Fruit fly (Drosophila melanogaster) whole organism, embryonic: ENCODE measurements around the gene CG7536.
A peak's percentile ranks its signal among the peaks of the same experiment; 100 is the strongest.

Source experiments
- ATbp ChIP-seq: fragments of 200-800 bp; sonication (Bioruptor generic); optimal IDR thresholded peaks from 2 replicates; lab custom pipeline; 2017; ENCODE audit warnings: missing biosample characterization, mild to moderate bottlenecking, missing genetic modification characterization, missing genetic modification reagents
- Ada2b ChIP-seq: fragments of 200-800 bp; sonication (Bioruptor generic); IDR thresholded peaks from 2 replicates; pipeline ENCODE4 v1.3.6; 2022; ENCODE audit warnings: missing biosample characterization, missing genetic modification characterization
- Adf1 ChIP-seq: fragments of 200-800 bp; sonication (Bioruptor generic); IDR thresholded peaks from 2 replicates; pipeline ENCODE4 v1.3.6; 2022; ENCODE audit warnings: missing biosample characterization, missing genetic modification characterization
- Bgb ChIP-seq: fragments of 200-800 bp; sonication (Bioruptor generic); IDR thresholded peaks from 2 replicates; pipeline ENCODE4 v1.3.6; 2022; ENCODE audit warnings: missing biosample characterization, missing genetic modification characterization; ENCODE audit not compliant: partially characterized antibody
- CG12219 ChIP-seq: fragments of 200-800 bp; sonication (Bioruptor generic); optimal IDR thresholded peaks from 3 replicates; lab custom pipeline; 2018; ENCODE audit warnings: missing biosample characterization, mild to moderate bottlenecking, missing genetic modification characterization
- CG13296 ChIP-seq: fragments of 200-800 bp; sonication (Bioruptor generic); optimal IDR thresholded peaks from 3 replicates; lab custom pipeline; 2018; ENCODE audit warnings: missing biosample characterization, mild to moderate bottlenecking, missing genetic modification characterization
- CG14667 ChIP-seq: fragments of 200-800 bp; sonication (Bioruptor generic); IDR thresholded peaks from 2 replicates; pipeline ENCODE4 v1.3.6; 2022; ENCODE audit warnings: missing biosample characterization, missing genetic modification characterization
- CG1603 ChIP-seq: fragments of 200-800 bp; sonication (Bioruptor generic); optimal IDR thresholded peaks from 2 replicates; lab custom pipeline; 2019; ENCODE audit warnings: missing biosample characterization, mild to moderate bottlenecking, missing genetic modification characterization, moderate library complexity
- CG18262 ChIP-seq: fragments of 200-800 bp; optimal IDR thresholded peaks from 3 replicates; lab custom pipeline; 2019; ENCODE audit warnings: missing biosample characterization, mild to moderate bottlenecking, missing genetic modification characterization, moderate library complexity
- CG33213 ChIP-seq: fragments of 200-800 bp; sonication (Bioruptor generic); optimal IDR thresholded peaks from 3 replicates; lab custom pipeline; 2016; ENCODE audit warnings: missing biosample characterization, missing genetic modification characterization
- CG3847 ChIP-seq: fragments of 200-800 bp; sonication (Bioruptor generic); IDR thresholded peaks from 2 replicates; pipeline ENCODE4 v1.3.6; 2022; ENCODE audit warnings: missing biosample characterization, missing genetic modification characterization
- CG4328 ChIP-seq: fragments of 200-800 bp; sonication (Bioruptor generic); optimal IDR thresholded peaks from 3 replicates; lab custom pipeline; 2017; ENCODE audit warnings: missing biosample characterization, missing genetic modification reagents, missing genetic modification characterization
- CG7839 ChIP-seq: fragments of 200-800 bp; sonication (Bioruptor generic); optimal IDR thresholded peaks from 3 replicates; lab custom pipeline; 2018; ENCODE audit warnings: missing biosample characterization, mild to moderate bottlenecking, missing genetic modification characterization, moderate library complexity
- CG7963 ChIP-seq: fragments of 200-800 bp; sonication (Bioruptor generic); IDR thresholded peaks from 3 replicates; pipeline ENCODE4 v1.3.6; 2022; ENCODE audit warnings: missing biosample characterization, missing genetic modification characterization; ENCODE audit not compliant: partially characterized antibody
- CG8290 ChIP-seq, 3 experiments: fragments of 200-800 bp; sonication (Bioruptor generic); optimal IDR thresholded peaks; 2 replicates each; lab custom pipeline; 2016 to 2019; ENCODE audit warnings: missing biosample characterization in 3 of 3, missing genetic modification characterization in 3 of 3, mild to moderate bottlenecking in 2 of 3, moderate library complexity in 1 of 3
- CG8478 ChIP-seq: fragments of >200 bp; optimal IDR thresholded peaks from 2 replicates; lab custom pipeline; 2018
- CG8944 ChIP-seq: fragments of 200-800 bp; sonication (Bioruptor generic); optimal IDR thresholded peaks from 3 replicates; lab custom pipeline; 2016; ENCODE audit warnings: missing biosample characterization, missing genetic modification characterization
- CG9215 ChIP-seq: fragments of 200-800 bp; sonication (Bioruptor generic); IDR thresholded peaks from 2 replicates; pipeline ENCODE4 v1.3.6; 2022; ENCODE audit warnings: missing biosample characterization, missing genetic modification characterization
- Dek ChIP-seq: fragments of 200-800 bp; sonication (Bioruptor generic); optimal IDR thresholded peaks from 3 replicates; lab custom pipeline; 2019; ENCODE audit warnings: missing biosample characterization, mild to moderate bottlenecking, missing genetic modification characterization, moderate library complexity
- Dip2 ChIP-seq: fragments of 200-800 bp; sonication (Bioruptor generic); IDR thresholded peaks from 2 replicates; pipeline ENCODE4 v1.3.6; 2022; ENCODE audit warnings: missing biosample characterization, missing genetic modification characterization
- Doc3 ChIP-seq: fragments of 200-800 bp; sonication (Bioruptor generic); IDR thresholded peaks from 3 replicates; pipeline ENCODE4 v1.3.6; 2022; ENCODE audit warnings: missing biosample characterization, missing genetic modification characterization; ENCODE audit not compliant: partially characterized antibody
- E2f1 ChIP-seq: fragments of 200-800 bp; sonication (Bioruptor generic); IDR thresholded peaks from 2 replicates; pipeline ENCODE4 v1.3.6; 2022; ENCODE audit warnings: missing biosample characterization, missing genetic modification characterization
- Fer2 ChIP-seq: fragments of 200-800 bp; sonication (Bioruptor generic); optimal IDR thresholded peaks from 2 replicates; lab custom pipeline; 2018; ENCODE audit warnings: missing biosample characterization, mild to moderate bottlenecking, missing genetic modification characterization, moderate library complexity
- HLH4C ChIP-seq: fragments of 200-800 bp; sonication (Bioruptor generic); IDR thresholded peaks from 3 replicates; pipeline ENCODE4 v1.3.6; 2022; ENCODE audit warnings: missing biosample characterization, missing genetic modification characterization; ENCODE audit not compliant: partially characterized antibody
- Hmr ChIP-seq: fragments of 200-800 bp; sonication (Bioruptor generic); optimal IDR thresholded peaks from 3 replicates; lab custom pipeline; 2017; ENCODE audit warnings: mild to moderate bottlenecking, missing biosample characterization, missing genetic modification reagents, missing genetic modification characterization
- Hr39 ChIP-seq: fragments of >200 bp; optimal IDR thresholded peaks from 2 replicates; lab custom pipeline; 2017
- Med ChIP-seq: fragments of 200-800 bp; sonication (Bioruptor generic); peaks from one replicate; lab custom pipeline; 2016; ENCODE audit warnings: missing biosample characterization, missing genetic modification characterization, mild to moderate bottlenecking, inconsistent platforms, moderate library complexity
- Mes4 ChIP-seq: fragments of 200-800 bp; sonication (Bioruptor generic); optimal IDR thresholded peaks from 2 replicates; lab custom pipeline; 2016; ENCODE audit warnings: missing biosample characterization, missing genetic modification characterization
- Pdp1 ChIP-seq, 2 experiments: fragments of 200-800 bp; sonication (Bioruptor generic); optimal IDR thresholded peaks; 3 replicates each; lab custom pipeline; 2016; ENCODE audit warnings: missing biosample characterization in 2 of 2, missing genetic modification characterization in 2 of 2, mild to moderate bottlenecking in 1 of 2, moderate library complexity in 1 of 2
- Sin3A ChIP-seq: fragments of >200 bp; optimal IDR thresholded peaks from 2 replicates; lab custom pipeline; 2018
- Trl ChIP-seq, 3 experiments: fragments of >200 bp in 2 of 3; fragments of 200-800 bp in 1 of 3; sonication (Bioruptor generic) in 1 of 3; optimal IDR thresholded peaks; 2 replicates in 1 of 3; 3 replicates in 2 of 3; lab custom pipeline; 2016 to 2017; ENCODE audit warnings: missing biosample characterization in 1 of 3, missing genetic modification characterization in 1 of 3
- al ChIP-seq: fragments of 200-800 bp; sonication (Bioruptor generic); IDR thresholded peaks from 2 replicates; pipeline ENCODE4 v1.3.6; 2022; ENCODE audit warnings: missing biosample characterization, missing genetic modification characterization
- ap ChIP-seq: fragments of 200-800 bp; sonication (Bioruptor generic); IDR thresholded peaks from 2 replicates; pipeline ENCODE4 v1.3.6; 2022; ENCODE audit warnings: missing biosample characterization, missing genetic modification characterization
- cad ChIP-seq: fragments of >200 bp; optimal IDR thresholded peaks from 2 replicates; lab custom pipeline; 2017; ENCODE audit warnings: missing biosample characterization, missing genetic modification characterization
- cg ChIP-seq: fragments of 200-800 bp; sonication (Bioruptor generic); optimal IDR thresholded peaks from 3 replicates; lab custom pipeline; 2019; ENCODE audit warnings: missing biosample characterization, mild to moderate bottlenecking, missing genetic modification characterization, moderate library complexity
- chinmo ChIP-seq: fragments of 200-800 bp; sonication (Bioruptor generic); IDR thresholded peaks from 4 replicates; pipeline ENCODE4 v1.3.6; 2022; ENCODE audit warnings: missing biosample characterization, missing genetic modification characterization; ENCODE audit not compliant: partially characterized antibody
- fd3F ChIP-seq: fragments of 200-800 bp; sonication (Bioruptor generic); optimal IDR thresholded peaks from 2 replicates; lab custom pipeline; 2018; ENCODE audit warnings: missing biosample characterization, mild to moderate bottlenecking, missing genetic modification characterization, moderate library complexity
- ftz-f1 ChIP-seq: fragments of 200-800 bp; sonication (Bioruptor generic); optimal IDR thresholded peaks from 2 replicates; lab custom pipeline; 2016; ENCODE audit warnings: missing biosample characterization, missing genetic modification characterization
- gfzf ChIP-seq: fragments of 200-800 bp; sonication (Bioruptor generic); optimal IDR thresholded peaks from 2 replicates; lab custom pipeline; 2016; ENCODE audit warnings: missing biosample characterization, mild to moderate bottlenecking, missing genetic modification characterization, moderate library complexity
- h ChIP-seq: fragments of >200 bp; optimal IDR thresholded peaks from 2 replicates; lab custom pipeline; 2017
- hth ChIP-seq: fragments of >200 bp; optimal IDR thresholded peaks from 2 replicates; lab custom pipeline; 2017; ENCODE audit warnings: inconsistent platforms
- pfk ChIP-seq: fragments of 200-800 bp; sonication (Bioruptor generic); optimal IDR thresholded peaks from 2 replicates; lab custom pipeline; 2018; ENCODE audit warnings: missing biosample characterization, mild to moderate bottlenecking, missing genetic modification characterization, moderate library complexity
- pros ChIP-seq: fragments of 200-800 bp; sonication (Bioruptor generic); optimal IDR thresholded peaks from 3 replicates; lab custom pipeline; 2019; ENCODE audit warnings: missing biosample characterization, mild to moderate bottlenecking, missing genetic modification characterization, moderate library complexity
- row ChIP-seq: fragments of 200-800 bp; sonication (Bioruptor generic); IDR thresholded peaks from 3 replicates; pipeline ENCODE4 v1.3.6; 2022; ENCODE audit warnings: missing biosample characterization, missing genetic modification characterization
- run ChIP-seq: fragments of 200-800 bp; sonication (Bioruptor generic); optimal IDR thresholded peaks from 3 replicates; lab custom pipeline; 2018; ENCODE audit warnings: missing biosample characterization, mild to moderate bottlenecking, missing genetic modification characterization
- sima ChIP-seq: fragments of 200-800 bp; sonication (Bioruptor generic); optimal IDR thresholded peaks from 2 replicates; lab custom pipeline; 2016; ENCODE audit warnings: missing biosample characterization, missing genetic modification characterization
- sqz ChIP-seq: fragments of 200-800 bp; sonication (Bioruptor generic); optimal IDR thresholded peaks from 3 replicates; lab custom pipeline; 2018; ENCODE audit warnings: missing biosample characterization, mild to moderate bottlenecking, missing genetic modification characterization
- tup ChIP-seq: fragments of 200-800 bp; sonication (Bioruptor generic); optimal IDR thresholded peaks from 2 replicates; lab custom pipeline; 2016; ENCODE audit warnings: missing biosample characterization, mild to moderate bottlenecking, missing genetic modification characterization, moderate library complexity
- z ChIP-seq: fragments of 200-800 bp; sonication (Bioruptor generic); IDR thresholded peaks from 3 replicates; pipeline ENCODE4 v1.3.6; 2022; ENCODE audit warnings: missing biosample characterization, missing genetic modification characterization

Gene CG7536

dm6 chrX:18136910-18137849, 48.8 kb upstream of the CG7536 start, which contains the start of gene ari-1 (continued):
- TF ChIP-seq CG12219 (no peak), cad (no peak), ftz-f1 (GFP tag; lab: Kevin White, UChicago) (peak; percentile 21), CG7839 (tag; lab: Kevin White, UChicago) (no peak), Dek (tag; lab: Kevin White, UChicago) (no peak), Fer2 (tag; lab: Kevin White, UChicago) (no peak), row (peak; percentile 56), Dip2 (GFP tag; lab: Robert Waterston, UW) (no peak), run (no peak), hth (lab: Kevin White, UChicago) (no peak), cg (peak; percentile 97), Trl (optimal IDR thresholded peaks at IDR 0.05; lab: Kevin White, UChicago) (peak; percentile 41 to 69), Trl (GFP tag; optimal IDR thresholded peaks at IDR 0.05; lab: Kevin White, UChicago) (no peak), h (no peak), ap (GFP tag; lab: Robert Waterston, UW) (no peak), gfzf (peak; percentile 82), Doc3 (GFP tag; lab: Robert Waterston, UW) (peak; percentile 31; the same call in 1 of the 3 replicates), fd3F (no peak), E2f1 (GFP tag; lab: Robert Waterston, UW) (no peak), tup (no peak), Hmr (GFP tag; lab: Kevin White, UChicago) (peak; percentile 9), CG8290 (GFP tag; optimal IDR thresholded peaks at IDR 0.05; lab: Kevin White, UChicago) (no peak), CG8290 (tag; optimal IDR thresholded peaks at IDR 0.05; lab: Kevin White, UChicago) (peak in 1 of 2 experiments; percentile 52), sima (GFP tag; lab: Kevin White, UChicago) (no peak), Ada2b (GFP tag; lab: Robert Waterston, UW) (no peak), CG8944 (GFP tag; lab: Kevin White, UChicago) (no peak), CG8478 (peak; percentile 96), Pdp1 (GFP tag; optimal IDR thresholded peaks at IDR 0.05; lab: Kevin White, UChicago) (peak in 1 of 2 experiments; percentile 15), Mes4 (GFP tag; lab: Kevin White, UChicago) (no peak), Adf1 (GFP tag; lab: Robert Waterston, UW) (no peak), pros (GFP tag; lab: Kevin White, UChicago) (no peak), CG3847 (no peak), CG1603 (peak; percentile 58), sqz (peak; percentile 9), CG13296 (GFP tag; lab: Kevin White, UChicago) (no peak), Bgb (GFP tag; lab: Robert Waterston, UW) (peak; percentile 60; the same call in 1 of the 2 replicates), z (GFP tag; lab: Robert Waterston, UW) (no peak), CG4328 (GFP tag; lab: Kevin White, UChicago) (no peak), al (no peak), HLH4C (peak; percentile 47; the same call in 2 of the 3 replicates), CG7963 (0 out of 3 replicates have a peak, but pooled peaks have one; percentile 29), CG9215 (GFP tag; lab: Robert Waterston, UW) (no peak), CG18262 (tag; lab: Kevin White, UChicago) (no peak), CG14667 (no peak), chinmo (GFP tag; lab: Robert Waterston, UW) (0 out of 4 replicates have a peak, but pooled peaks have one; percentile 53), Med (GFP tag; lab: Kevin White, UChicago) (peak; percentile 76), Sin3A (lab: Kevin White, UChicago) (peak; percentile 57), pfk (GFP tag; lab: Kevin White, UChicago) (peak; percentile 93), CG33213 (GFP tag; lab: Kevin White, UChicago) (peak; percentile 41), ATbp (GFP tag; lab: Kevin White, UChicago) (peak; percentile 35), Hr39 (no peak)
